Worm (Caenorhabditis elegans): ENCODE data around the gene moma-1.

The moma-1 gene

DNA sequence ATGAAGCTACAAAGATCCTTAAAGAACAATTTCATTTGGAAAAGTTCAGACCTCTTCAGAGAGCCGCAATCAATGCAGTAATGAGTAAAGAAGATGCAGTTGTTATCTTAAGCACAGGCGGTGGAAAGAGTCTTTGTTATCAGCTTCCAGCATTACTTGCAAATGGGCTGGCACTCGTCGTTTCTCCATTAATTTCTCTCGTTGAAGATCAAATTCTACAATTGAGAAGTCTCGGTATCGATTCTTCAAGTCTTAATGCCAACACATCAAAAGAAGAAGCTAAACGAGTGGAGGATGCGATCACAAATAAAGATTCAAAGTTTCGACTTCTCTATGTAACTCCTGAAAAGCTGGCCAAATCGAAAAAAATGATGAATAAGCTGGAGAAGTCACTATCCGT is 4.7 kb upstream of the moma-1 start:
- no peak for TF ChIP-seq ama-1 (optimal IDR thresholded peaks at IDR 0.05)
- no peak for TF ChIP-seq fkh-2 (tag; optimal IDR thresholded peaks at IDR 0.05)

DNA sequence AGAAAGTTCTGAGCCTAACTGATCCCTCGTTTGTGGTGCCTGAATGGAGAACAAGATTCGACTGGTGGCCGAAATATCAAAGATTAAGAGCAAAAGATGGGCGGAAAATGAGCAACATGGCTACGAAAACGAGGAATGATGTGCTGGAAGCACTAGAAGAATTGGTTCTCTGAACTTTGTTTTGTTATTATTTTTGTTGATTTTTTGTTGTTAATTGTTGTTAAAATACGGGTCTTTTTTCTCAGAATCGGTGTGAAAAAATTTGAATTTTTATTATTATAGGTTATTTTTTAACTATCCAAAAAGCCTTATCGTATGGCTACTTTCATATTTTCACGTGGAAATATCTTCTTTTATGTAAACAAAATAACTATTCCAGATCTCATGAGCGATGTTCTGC is 4.1 kb upstream of the moma-1 start, which contains the start of gene K02F3.12:
TSS of gene K02F3.12 (plus strand) at position 301 of the 400 bp plus-strand sequence.
- no peak for TF ChIP-seq ama-1 (optimal IDR thresholded peaks at IDR 0.05)
- no peak for TF ChIP-seq aly-2 (tag; optimal IDR thresholded peaks at IDR 0.05)
- TF ChIP-seq lsy-12 (tag; optimal IDR thresholded peaks at IDR 0.05): no peak
- no peak for TF ChIP-seq mml-1 (tag; optimal IDR thresholded peaks at IDR 0.05)
- no peak for TF ChIP-seq nhr-77 (tag; optimal IDR thresholded peaks at IDR 0.05)
- TF ChIP-seq ceh-28 (tag; optimal IDR thresholded peaks at IDR 0.05): no peak
- TF ChIP-seq nhr-67 (tag; optimal IDR thresholded peaks at IDR 0.05): no peak
- no peak for TF ChIP-seq nhr-25 (tag; optimal IDR thresholded peaks at IDR 0.05)
- no peak for TF ChIP-seq pha-4 (tag; optimal IDR thresholded peaks at IDR 0.05)

DNA sequence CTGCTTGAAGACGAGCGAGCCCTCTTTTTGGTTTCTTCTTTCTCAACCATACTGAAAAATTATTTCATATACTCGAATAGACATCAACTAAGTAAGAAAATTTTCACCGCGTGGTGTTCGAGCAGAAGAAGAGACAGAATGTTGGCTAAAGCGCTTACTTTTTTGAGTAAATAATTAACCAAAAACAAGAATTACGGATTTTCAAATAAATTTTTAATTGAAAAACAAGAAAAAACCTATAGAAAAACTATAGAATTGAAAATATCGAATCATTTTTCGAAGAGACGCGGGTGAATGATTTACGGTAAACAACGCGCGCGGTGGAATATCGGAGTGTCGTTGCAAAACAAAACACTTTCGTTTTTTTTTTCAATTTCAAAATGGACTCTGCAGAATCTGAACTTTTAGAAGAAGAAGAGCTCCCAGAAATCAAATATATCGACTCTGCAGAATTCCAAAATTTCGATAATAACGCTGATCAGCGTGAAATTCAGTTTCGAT is 1.7 kb upstream of the moma-1 start, which contains the start of the genes rnp-5 and tag-51:
TSS of gene rnp-5 (minus strand) at position 51 of the 501 bp plus-strand sequence.
TSS of gene tag-51 (plus strand) at position 363 of the 501 bp plus-strand sequence.
- TF ChIP-seq tbx-2 (tag; optimal IDR thresholded peaks at IDR 0.05) (no peak), egl-27 (tag; optimal IDR thresholded peaks at IDR 0.05) (no peak), unc-39 (tag; optimal IDR thresholded peaks at IDR 0.05) (no peak), nhr-12 (tag; optimal IDR thresholded peaks at IDR 0.05) (no peak), R02D3.7 (tag; optimal IDR thresholded peaks at IDR 0.05) (peak; percentile 51), nfya-1 (tag; optimal IDR thresholded peaks at IDR 0.05; ENCODE audit: insufficient read depth) (no peak), lin-15B (tag; optimal IDR thresholded peaks at IDR 0.05) (peak; percentile 21), nhr-25 (tag; optimal IDR thresholded peaks at IDR 0.05) (no peak), pha-4 (tag; optimal IDR thresholded peaks at IDR 0.05) (peak; percentile 53)

DNA sequence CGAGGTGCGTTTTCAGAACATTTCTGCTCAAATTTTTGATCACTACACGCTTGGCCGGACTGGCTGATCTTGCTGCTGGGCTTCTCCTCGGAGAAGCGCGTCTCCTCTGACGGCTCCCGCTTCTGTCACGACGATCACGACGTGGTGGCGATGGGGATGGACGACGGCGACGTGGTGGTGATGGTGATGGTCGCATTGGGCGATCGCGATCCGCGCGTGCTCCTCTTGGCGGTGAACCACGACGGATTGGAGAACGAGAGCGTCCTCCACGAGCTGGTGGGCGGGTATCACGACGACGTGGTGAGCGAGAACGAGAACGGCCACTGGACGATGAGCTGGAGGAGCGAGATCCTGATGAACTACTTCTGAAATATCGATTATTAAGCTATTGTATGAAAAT is 1.2 kb upstream of the moma-1 start:
- TF ChIP-seq R02D3.7 (tag; optimal IDR thresholded peaks at IDR 0.05) (no peak), ceh-16 (tag; optimal IDR thresholded peaks at IDR 0.05) (no peak), lsy-12 (tag; optimal IDR thresholded peaks at IDR 0.05) (no peak), zag-1 (tag; optimal IDR thresholded peaks at IDR 0.05) (no peak), unc-39 (tag; optimal IDR thresholded peaks at IDR 0.05) (no peak), elt-1 (tag; optimal IDR thresholded peaks at IDR 0.05) (no peak), jun-1 (tag; optimal IDR thresholded peaks at IDR 0.05) (no peak), fkh-2 (tag; optimal IDR thresholded peaks at IDR 0.05) (no peak), skn-1 (tag; optimal IDR thresholded peaks at IDR 0.05) (no peak), nhr-237 (tag; optimal IDR thresholded peaks at IDR 0.05) (no peak), lin-15B (tag; optimal IDR thresholded peaks at IDR 0.05) (no peak), nhr-43 (tag; optimal IDR thresholded peaks at IDR 0.05; ENCODE audit: poor library complexity, severe bottlenecking) (no peak), sea-2 (GFP tag; optimal IDR thresholded peaks at IDR 0.05) (no peak), nhr-76 (tag; optimal IDR thresholded peaks at IDR 0.05) (no peak), pha-4 (tag; optimal IDR thresholded peaks at IDR 0.05) (no peak), nhr-28 (tag; optimal IDR thresholded peaks at IDR 0.05) (no peak), nhr-12 (tag; optimal IDR thresholded peaks at IDR 0.05) (no peak), mdl-1 (tag; optimal IDR thresholded peaks at IDR 0.05) (no peak), hmg-11 (tag; optimal IDR thresholded peaks at IDR 0.05) (no peak), elt-2 (tag; optimal IDR thresholded peaks at IDR 0.05) (no peak)

DNA sequence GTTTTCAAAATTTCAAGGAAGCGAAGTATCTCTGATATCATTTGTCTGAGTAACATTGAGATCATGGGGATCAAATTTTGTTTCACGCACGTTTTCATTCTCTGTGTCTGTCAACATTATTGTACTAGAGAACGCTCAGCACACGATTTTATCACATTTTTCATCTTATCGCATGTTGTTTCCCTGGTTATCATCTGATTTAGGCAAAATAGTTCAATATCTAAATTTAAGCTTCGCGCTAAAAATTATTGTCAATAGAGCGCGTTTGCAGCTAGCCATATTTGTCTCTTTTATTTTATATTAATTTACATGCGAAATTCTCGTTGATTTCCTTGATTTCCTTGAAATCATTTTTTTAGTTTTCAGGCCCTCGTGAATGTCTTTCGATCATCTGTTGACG is 6.7 kb downstream of the moma-1 start, which contains the start of gene K02F3.2:
TSS of gene K02F3.2 (plus strand) at position 357 of the 400 bp plus-strand sequence.
- no peak for TF ChIP-seq unc-39 (tag; optimal IDR thresholded peaks at IDR 0.05)
- no peak for TF ChIP-seq skn-1 (tag; optimal IDR thresholded peaks at IDR 0.05)
- peak; percentile 65 for TF ChIP-seq nhr-23 (tag; optimal IDR thresholded peaks at IDR 0.05)
- TF ChIP-seq nhr-11 (tag; optimal IDR thresholded peaks at IDR 0.05): no peak
- no peak for TF ChIP-seq ceh-9 (tag; optimal IDR thresholded peaks at IDR 0.05)
- TF ChIP-seq pqm-1 (tag; optimal IDR thresholded peaks at IDR 0.05): peak; percentile 84
- peak; percentile 30 for TF ChIP-seq nfya-1 (tag; optimal IDR thresholded peaks at IDR 0.05; ENCODE audit: insufficient read depth)
- TF ChIP-seq zag-1 (tag; optimal IDR thresholded peaks at IDR 0.05): no peak
- no peak for TF ChIP-seq egl-5 (tag; optimal IDR thresholded peaks at IDR 0.05)
- TF ChIP-seq nhr-25 (tag; optimal IDR thresholded peaks at IDR 0.05): peak; percentile 4
- peak; percentile 12 for TF ChIP-seq hmg-11 (tag; optimal IDR thresholded peaks at IDR 0.05)
- no peak for TF ChIP-seq mml-1 (tag; optimal IDR thresholded peaks at IDR 0.05)
- TF ChIP-seq tbx-2 (tag; optimal IDR thresholded peaks at IDR 0.05): no peak
- no peak for TF ChIP-seq daf-12 (tag; optimal IDR thresholded peaks at IDR 0.05)
- peak; percentile 80 for TF ChIP-seq nhr-43 (tag; optimal IDR thresholded peaks at IDR 0.05; ENCODE audit: poor library complexity, severe bottlenecking)
- no peak for TF ChIP-seq fkh-10 (GFP tag; optimal IDR thresholded peaks at IDR 0.05)
- no peak for TF ChIP-seq nhr-28 (tag; optimal IDR thresholded peaks at IDR 0.05)
- no peak for TF ChIP-seq nhr-12 (tag; optimal IDR thresholded peaks at IDR 0.05)
- TF ChIP-seq mdl-1 (tag; optimal IDR thresholded peaks at IDR 0.05): no peak
- TF ChIP-seq ceh-16 (tag; optimal IDR thresholded peaks at IDR 0.05): no peak
- peak; percentile 53 for TF ChIP-seq elt-1 (tag; optimal IDR thresholded peaks at IDR 0.05)
- no peak for TF ChIP-seq fos-1 (tag; optimal IDR thresholded peaks at IDR 0.05)
- TF ChIP-seq jun-1 (tag; optimal IDR thresholded peaks at IDR 0.05): peak; percentile 76
- TF ChIP-seq pha-4 (tag; optimal IDR thresholded peaks at IDR 0.05): peak; percentile 86
- TF ChIP-seq ceh-28 (tag; optimal IDR thresholded peaks at IDR 0.05): peak; percentile 12
- peak; percentile 45 for TF ChIP-seq ama-1 (optimal IDR thresholded peaks at IDR 0.05)
- TF ChIP-seq lin-15B (tag; optimal IDR thresholded peaks at IDR 0.05): peak; percentile 28
- TF ChIP-seq R02D3.7 (tag; optimal IDR thresholded peaks at IDR 0.05): no peak
- TF ChIP-seq elt-2 (tag; optimal IDR thresholded peaks at IDR 0.05): peak; percentile 71

All from whole organism, L3 larva.